Worm (Caenorhabditis elegans) whole organism, midembryonic: ENCODE measurements around the gene nhr-255.

Experiments
- T22C8.4 ChIP-seq: fragments of 200-800 bp; sonication (Bioruptor generic); IDR thresholded peaks from 2 replicates; pipeline ENCODE4 v1.3.6; 2022; ENCODE audit warnings: missing genetic modification characterization, missing compliant biosample characterization
- cog-1 ChIP-seq: sonication (generic microtip); optimal IDR thresholded peaks from 2 replicates; lab custom pipeline; 2016; ENCODE audit warnings: missing genetic modification characterization, missing compliant biosample characterization
- flt-1 ChIP-seq: fragments of 200-800 bp; sonication (Bioruptor generic); IDR thresholded peaks from 2 replicates; pipeline ENCODE4 v1.3.6; 2022; ENCODE audit warnings: missing genetic modification characterization, missing compliant biosample characterization
- klf-2 ChIP-seq: fragments of 200-800 bp; sonication (Bioruptor generic); conservative IDR thresholded peaks from 2 replicates; pipeline ENCODE4 v1.3.6; 2022; ENCODE audit warnings: missing genetic modification reagents, missing genetic modification characterization, missing compliant biosample characterization
- med-1 ChIP-seq: sonication (generic microtip); optimal IDR thresholded peaks from 2 replicates; lab custom pipeline; 2017; ENCODE audit warnings: missing genetic modification characterization, mild to moderate bottlenecking, missing compliant biosample characterization, antibody characterized with exemption, missing genetic modification reagents; ENCODE audit not compliant: insufficient read depth
- ref-1 ChIP-seq: fragments of 200-800 bp; sonication (Bioruptor generic); conservative IDR thresholded peaks from 2 replicates; pipeline ENCODE4 v1.3.6; 2022; ENCODE audit warnings: missing genetic modification reagents, missing genetic modification characterization, missing compliant biosample characterization
- tab-1 ChIP-seq: fragments of 200-800 bp; sonication (Bioruptor generic); IDR thresholded peaks from 2 replicates; pipeline ENCODE4 v1.3.6; 2022; ENCODE audit warnings: missing genetic modification characterization, missing compliant biosample characterization
- ztf-23 ChIP-seq: fragments of 200-800 bp; sonication (Bioruptor generic); IDR thresholded peaks from 2 replicates; pipeline ENCODE4 v1.3.6; 2022; ENCODE audit warnings: missing genetic modification reagents, missing genetic modification characterization, missing compliant biosample characterization
- ztf-29 ChIP-seq: fragments of 200-800 bp; sonication (Bioruptor generic); IDR thresholded peaks from 2 replicates; pipeline ENCODE4 v1.3.6; 2022; ENCODE audit warnings: missing genetic modification reagents, missing genetic modification characterization, missing compliant biosample characterization

ce11 chrX:15709594-15709993 is 32.8 kb upstream of the nhr-255 start:
- TF ChIP-seq ztf-29 (GFP tag; lab: Robert Waterston, UW): no peak
- no peak for TF ChIP-seq klf-2 (GFP tag; lab: Robert Waterston, UW)
- TF ChIP-seq ref-1: no peak
- TF ChIP-seq flt-1: no peak
- no peak for TF ChIP-seq ztf-23 (GFP tag; lab: Robert Waterston, UW)
- no peak for TF ChIP-seq cog-1 (tag; lab: Kevin White, UChicago)
- no peak for TF ChIP-seq med-1 (GFP tag; lab: Kevin White, UChicago)
- no peak for TF ChIP-seq T22C8.4 (GFP tag; lab: Robert Waterston, UW)
- no peak for TF ChIP-seq tab-1
